Fruit fly (Drosophila melanogaster) whole organism, pupa: ENCODE results near the gene CG32206.

Experiments used
- CG10348 ChIP-seq: fragments of 200-800 bp; sonication (Bioruptor generic); IDR thresholded peaks from 2 replicates; pipeline ENCODE4 v1.3.6; 2022; ENCODE audit warnings: missing biosample characterization, missing genetic modification characterization
- CG12605 ChIP-seq: fragments of 200-800 bp; sonication (Bioruptor generic); IDR thresholded peaks from 2 replicates; pipeline ENCODE4 v1.3.6; 2022; ENCODE audit warnings: missing biosample characterization, missing genetic modification characterization
- CG13204 ChIP-seq: fragments of 200-800 bp; sonication (Bioruptor generic); optimal IDR thresholded peaks from 2 replicates; lab custom pipeline; 2018; ENCODE audit warnings: missing biosample characterization, mild to moderate bottlenecking, missing genetic modification characterization, moderate library complexity
- CG14655 ChIP-seq: fragments of 200-800 bp; sonication (Bioruptor generic); optimal IDR thresholded peaks from 3 replicates; lab custom pipeline; 2017; ENCODE audit warnings: mild to moderate bottlenecking, missing biosample characterization, missing genetic modification reagents, missing genetic modification characterization
- CG15710 ChIP-seq: fragments of 200-800 bp; sonication (Bioruptor generic); optimal IDR thresholded peaks from 2 replicates; lab custom pipeline; 2018; ENCODE audit warnings: missing biosample characterization, mild to moderate bottlenecking, missing genetic modification characterization, moderate library complexity
- CG17806 ChIP-seq: fragments of 200-800 bp; sonication (Bioruptor generic); optimal IDR thresholded peaks from 2 replicates; lab custom pipeline; 2018; ENCODE audit warnings: missing biosample characterization, mild to moderate bottlenecking, missing genetic modification characterization, moderate library complexity
- CG32121 ChIP-seq: fragments of 200-800 bp; sonication (Bioruptor generic); IDR thresholded peaks from 2 replicates; pipeline ENCODE4 v1.3.6; 2022; ENCODE audit warnings: missing biosample characterization, missing genetic modification characterization
- CG34367 ChIP-seq: fragments of 200-800 bp; sonication (Bioruptor generic); optimal IDR thresholded peaks from 2 replicates; lab custom pipeline; 2018; ENCODE audit warnings: missing biosample characterization, mild to moderate bottlenecking, missing genetic modification characterization
- CG4496 ChIP-seq: fragments of 200-800 bp; sonication (Bioruptor generic); IDR thresholded peaks from 3 replicates; pipeline ENCODE4 v1.3.6; 2022; ENCODE audit warnings: missing biosample characterization, missing genetic modification characterization
- CG8159 ChIP-seq: fragments of 200-800 bp; sonication (Bioruptor generic); optimal IDR thresholded peaks from 3 replicates; lab custom pipeline; 2018; ENCODE audit warnings: missing biosample characterization, mild to moderate bottlenecking, missing genetic modification characterization, moderate library complexity
- CG8301 ChIP-seq: fragments of 200-800 bp; sonication (Bioruptor generic); optimal IDR thresholded peaks from 2 replicates; lab custom pipeline; 2018; ENCODE audit warnings: missing biosample characterization, mild to moderate bottlenecking, missing genetic modification characterization
- CG9948 ChIP-seq: fragments of 200-800 bp; sonication (Bioruptor generic); optimal IDR thresholded peaks from 2 replicates; lab custom pipeline; 2018; ENCODE audit warnings: missing biosample characterization, mild to moderate bottlenecking, missing genetic modification characterization, moderate library complexity
- D1 ChIP-seq: fragments of 200-800 bp; sonication (Bioruptor generic); optimal IDR thresholded peaks from 2 replicates; lab custom pipeline; 2018; ENCODE audit warnings: missing biosample characterization, mild to moderate bottlenecking, missing genetic modification characterization, moderate library complexity
- EcR ChIP-seq: fragments of 200-800 bp; sonication (Bioruptor generic); optimal IDR thresholded peaks from 3 replicates; lab custom pipeline; 2019; ENCODE audit warnings: missing biosample characterization, missing genetic modification characterization, mild to moderate bottlenecking, moderate library complexity, missing genetic modification reagents
- Ets98B ChIP-seq: fragments of 200-800 bp; sonication (Bioruptor generic); IDR thresholded peaks from 2 replicates; pipeline ENCODE4 v1.3.6; 2022; ENCODE audit warnings: missing biosample characterization, missing genetic modification characterization
- Pif1A ChIP-seq: fragments of 200-800 bp; sonication (Bioruptor generic); optimal IDR thresholded peaks from 3 replicates; lab custom pipeline; 2016; ENCODE audit warnings: missing biosample characterization, missing genetic modification characterization
- Pif1B ChIP-seq: fragments of 200-800 bp; sonication (Bioruptor generic); optimal IDR thresholded peaks from 3 replicates; lab custom pipeline; 2016; ENCODE audit warnings: missing biosample characterization, missing genetic modification characterization
- Snoo ChIP-seq: fragments of 200-800 bp; sonication (Bioruptor generic); optimal IDR thresholded peaks from 3 replicates; lab custom pipeline; 2017; ENCODE audit warnings: missing biosample characterization, mild to moderate bottlenecking, missing genetic modification characterization, inconsistent platforms
- fd96Ca ChIP-seq: fragments of 200-800 bp; sonication (Bioruptor generic); IDR thresholded peaks from 3 replicates; pipeline ENCODE4 v1.3.6; 2022; ENCODE audit warnings: missing biosample characterization, missing genetic modification characterization
- gl ChIP-seq: fragments of 200-800 bp; sonication (Bioruptor generic); optimal IDR thresholded peaks from 2 replicates; lab custom pipeline; 2018; ENCODE audit warnings: missing biosample characterization, mild to moderate bottlenecking, missing genetic modification characterization
- rn ChIP-seq: fragments of 200-800 bp; sonication (Bioruptor generic); IDR thresholded peaks from 2 replicates; pipeline ENCODE4 v1.3.6; 2022; ENCODE audit warnings: missing biosample characterization, missing genetic modification characterization

Gene CG32206

dm6 chr3L:19412812-19413211, at the start of gene CG32206:
CG32206 (minus strand) TSS chr3L:19412912.
- TF ChIP-seq CG32121 (GFP tag; lab: Robert Waterston, UW): no peak
- TF ChIP-seq CG15710 (tag; lab: Kevin White, UChicago): no peak
- no peak for TF ChIP-seq rn (GFP tag; lab: Robert Waterston, UW)
- TF ChIP-seq EcR (GFP tag; lab: Kevin White, UChicago): no peak

DNA sequence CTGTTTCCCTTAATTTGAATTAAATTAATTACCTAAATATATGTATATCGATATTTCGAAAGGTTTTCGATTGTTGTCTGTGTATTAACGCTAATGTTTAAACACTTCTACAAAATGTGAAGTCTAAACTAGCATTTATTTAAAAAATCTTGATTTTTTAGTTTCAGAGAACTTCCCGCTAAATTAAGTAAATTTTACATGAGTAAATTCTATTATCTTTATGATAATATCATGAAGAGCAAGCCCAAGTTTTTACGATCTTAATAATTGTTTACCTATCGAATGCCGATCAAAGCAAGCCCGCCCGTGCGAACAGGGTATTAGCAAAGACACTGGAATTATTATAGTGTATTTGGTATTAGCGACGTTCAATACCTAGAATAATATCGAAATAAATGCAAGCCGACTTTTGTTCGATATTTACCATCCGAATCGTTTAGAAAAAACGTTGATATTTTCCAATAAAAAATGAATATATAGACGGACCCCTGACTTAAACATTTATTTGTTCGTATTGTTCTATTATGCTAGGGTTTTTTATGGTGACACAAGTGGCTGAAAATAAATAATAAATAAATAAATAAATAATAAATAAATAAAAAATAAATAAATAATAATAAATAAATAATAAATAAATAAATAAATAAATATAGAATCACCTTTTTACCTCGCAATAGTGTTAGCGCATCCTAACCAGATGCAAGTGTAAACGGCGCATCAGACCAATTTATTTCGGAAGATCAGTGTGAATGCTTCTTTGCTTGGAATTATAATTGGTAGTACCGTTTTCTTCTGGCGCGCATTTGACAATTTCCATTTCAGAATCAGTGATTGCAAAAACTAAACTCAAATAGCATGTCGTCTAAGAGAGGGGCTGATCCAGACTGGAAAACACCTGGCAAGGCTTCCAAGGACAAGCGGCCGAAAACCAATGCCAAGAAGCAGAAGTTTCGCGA, 34.0 kb upstream of the CG32206 start, which contains the start of the genes CG33062 and Chd3:
Gene CG33062 (minus strand): TSS at position 51 of the 956 bp plus-strand sequence.
Gene Chd3 (plus strand): TSS at position 780 of the 956 bp plus-strand sequence.
- no peak for TF ChIP-seq CG10348 (GFP tag; lab: Robert Waterston, UW)
- TF ChIP-seq CG14655 (GFP tag; lab: Kevin White, UChicago): peak; percentile 40
- no peak for TF ChIP-seq CG4496
- no peak for TF ChIP-seq CG12605 (GFP tag; lab: Robert Waterston, UW)
- no peak for TF ChIP-seq D1
- TF ChIP-seq Snoo: no peak
- no peak for TF ChIP-seq Ets98B (GFP tag; lab: Robert Waterston, UW)
- no peak for TF ChIP-seq Pif1B
- no peak for TF ChIP-seq CG17806 (tag; lab: Kevin White, UChicago)
- TF ChIP-seq CG9948: no peak
- peak; percentile 29 for TF ChIP-seq CG8159 (tag; lab: Kevin White, UChicago)
- TF ChIP-seq gl (tag; lab: Kevin White, UChicago): no peak

DNA sequence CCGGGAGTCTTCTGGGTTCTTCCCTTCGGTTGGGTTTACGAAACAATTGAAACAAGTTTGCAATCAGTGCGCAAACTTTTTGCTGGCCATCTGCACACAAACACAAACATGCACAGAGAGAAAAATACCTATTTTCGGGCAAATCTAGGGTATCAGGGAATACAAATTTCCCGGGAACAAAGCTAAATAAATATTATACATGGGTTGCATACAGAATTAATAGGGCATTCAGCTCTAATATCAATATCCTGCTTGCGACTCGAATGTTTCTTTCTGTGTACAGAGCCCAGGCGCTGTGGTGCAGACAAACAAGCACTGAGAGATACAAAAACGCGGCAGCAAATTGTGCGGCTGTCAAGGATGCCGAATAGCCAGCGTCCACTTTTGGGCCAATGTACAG, 31.4 kb upstream of the CG32206 start:
- TF ChIP-seq Pif1B (no peak), Pif1A (GFP tag; lab: Kevin White, UChicago) (no peak), fd96Ca (GFP tag; lab: Robert Waterston, UW) (no peak), CG9948 (peak; percentile 25), CG8159 (tag; lab: Kevin White, UChicago) (peak; percentile 26), Snoo (no peak), CG4496 (0 out of 3 replicates have a peak, but pooled peaks have one; percentile 29), CG34367 (tag; lab: Kevin White, UChicago) (peak; percentile 0), CG15710 (tag; lab: Kevin White, UChicago) (peak; percentile 22), EcR (GFP tag; lab: Kevin White, UChicago) (no peak), Ets98B (GFP tag; lab: Robert Waterston, UW) (no peak), CG12605 (GFP tag; lab: Robert Waterston, UW) (no peak), rn (GFP tag; lab: Robert Waterston, UW) (no peak), D1 (no peak), CG17806 (tag; lab: Kevin White, UChicago) (peak; percentile 32), CG10348 (GFP tag; lab: Robert Waterston, UW) (no peak), CG8301 (tag; lab: Kevin White, UChicago) (no peak), CG13204 (GFP tag; lab: Kevin White, UChicago) (no peak)
- TF ChIP-seq, all 21 proteins: peak for 6

DNA sequence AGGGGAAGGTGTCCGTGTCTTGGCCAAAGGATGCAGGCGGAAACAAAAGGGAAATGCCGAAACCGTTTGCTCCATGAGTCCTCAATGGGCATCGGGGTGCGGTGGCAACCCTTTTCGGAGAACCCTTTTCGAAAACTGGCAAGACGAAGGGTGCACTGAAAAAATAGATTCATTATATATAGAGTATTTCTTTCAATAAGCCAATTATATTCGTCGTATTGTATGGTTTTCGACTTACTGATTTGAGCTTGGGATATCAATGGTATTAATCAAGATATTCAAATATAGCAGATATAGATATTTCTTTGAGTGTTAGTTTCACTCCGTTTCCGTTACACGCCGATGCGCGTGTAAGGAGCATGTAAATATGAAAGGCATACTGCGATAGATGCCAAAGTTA, 29.5 kb upstream of the CG32206 start:
- no peak for TF ChIP-seq rn (GFP tag; lab: Robert Waterston, UW)
- no peak for TF ChIP-seq D1
- peak; percentile 20; the same call in 1 of the 3 replicates for TF ChIP-seq CG4496
- TF ChIP-seq Pif1B: no peak
- no peak for TF ChIP-seq CG12605 (GFP tag; lab: Robert Waterston, UW)
- no peak for TF ChIP-seq CG8301 (tag; lab: Kevin White, UChicago)
- no peak for TF ChIP-seq CG10348 (GFP tag; lab: Robert Waterston, UW)
- TF ChIP-seq CG8159 (tag; lab: Kevin White, UChicago): peak; percentile 54
- TF ChIP-seq CG14655 (GFP tag; lab: Kevin White, UChicago): no peak
- TF ChIP-seq CG9948: peak; percentile 25
- TF ChIP-seq Pif1A (GFP tag; lab: Kevin White, UChicago): no peak
- TF ChIP-seq fd96Ca (GFP tag; lab: Robert Waterston, UW): no peak
- TF ChIP-seq Ets98B (GFP tag; lab: Robert Waterston, UW): no peak
- TF ChIP-seq CG15710 (tag; lab: Kevin White, UChicago): peak; percentile 36
- no peak for TF ChIP-seq Snoo
- TF ChIP-seq CG34367 (tag; lab: Kevin White, UChicago): no peak
- TF ChIP-seq CG32121 (GFP tag; lab: Robert Waterston, UW): no peak

dm6 chr3L:19350579-19350978, 62.1 kb downstream of the CG32206 start:
- TF ChIP-seq Pif1A (GFP tag; lab: Kevin White, UChicago): no peak
- TF ChIP-seq CG10348 (GFP tag; lab: Robert Waterston, UW): no peak
- TF ChIP-seq gl (tag; lab: Kevin White, UChicago): no peak
- TF ChIP-seq Snoo: no peak
- no peak for TF ChIP-seq fd96Ca (GFP tag; lab: Robert Waterston, UW)
- no peak for TF ChIP-seq CG12605 (GFP tag; lab: Robert Waterston, UW)
- no peak for TF ChIP-seq CG9948
- TF ChIP-seq CG14655 (GFP tag; lab: Kevin White, UChicago): no peak
- TF ChIP-seq CG15710 (tag; lab: Kevin White, UChicago): no peak
- no peak for TF ChIP-seq CG8301 (tag; lab: Kevin White, UChicago)
